Fruit fly (Drosophila melanogaster): ENCODE data around the gene kay.
A peak's percentile ranks its signal among the peaks of the same experiment; 100 is the strongest.

- TF ChIP-seq CG11617 (GFP tag; optimal IDR thresholded peaks at IDR 0.05) (no peak), kay (GFP tag; ENCODE audit: borderline replicate concordance) (no peak), CG14711 (tag; optimal IDR thresholded peaks at IDR 0.05) (peak; percentile 61), CG33017 (tag; optimal IDR thresholded peaks at IDR 0.05) (peak; percentile 80), cnc (optimal IDR thresholded peaks at IDR 0.05) (no peak)
Measured at dm6 chr3R:29717519-29717918, 48.3 kb upstream of the kay start.

Measured in whole organism, adult.